Worm (Caenorhabditis elegans) whole organism, L4 larva: ENCODE measurements around the gene nfki-1.

Experiments used
- F37D6.2 ChIP-seq: sonication (generic microtip); optimal IDR thresholded peaks from 2 replicates; lab custom pipeline; 2016; ENCODE audit warnings: mild to moderate bottlenecking, missing genetic modification characterization, missing compliant biosample characterization
- R02D3.7 ChIP-seq: fragments of 150-350 bp; sonication (generic microtip); optimal IDR thresholded peaks from 3 replicates; lab custom pipeline; 2014; ENCODE audit warnings: missing biosample characterization, missing genetic modification characterization
- ceh-82 ChIP-seq: sonication (generic microtip); optimal IDR thresholded peaks from 2 replicates; lab custom pipeline; 2017; ENCODE audit warnings: missing biosample characterization, missing genetic modification characterization
- daf-12 ChIP-seq: fragments of 150-350 bp; optimal IDR thresholded peaks from 2 replicates; lab custom pipeline; 2014; ENCODE audit warnings: missing biosample characterization, missing genetic modification reagents, missing genetic modification characterization
- lin-13 ChIP-seq: fragments of 150-350 bp; optimal IDR thresholded peaks from 2 replicates; lab custom pipeline; 2014; ENCODE audit warnings: missing biosample characterization, missing genetic modification reagents, missing genetic modification characterization
- lir-3 ChIP-seq: sonication (generic microtip); optimal IDR thresholded peaks from 2 replicates; lab custom pipeline; 2016; ENCODE audit warnings: mild to moderate bottlenecking, missing genetic modification characterization, missing compliant biosample characterization
- mdl-1 ChIP-seq, 2 experiments: fragments of 150-350 bp in 1 of 2; sonication (generic microtip) in 1 of 2; optimal IDR thresholded peaks; 2 replicates each; lab custom pipeline; 2014 to 2017; ENCODE audit warnings: missing biosample characterization in 2 of 2, missing genetic modification characterization in 2 of 2
- nhr-76 ChIP-seq: fragments of 150-350 bp; optimal IDR thresholded peaks from 2 replicates; lab custom pipeline; 2014; ENCODE audit warnings: missing biosample characterization, missing genetic modification characterization
- nhr-77 ChIP-seq: fragments of 150-350 bp; optimal IDR thresholded peaks from 2 replicates; lab custom pipeline; 2014; ENCODE audit warnings: missing biosample characterization, missing genetic modification characterization
- skn-1 ChIP-seq: fragments of 150-350 bp; optimal IDR thresholded peaks from 2 replicates; lab custom pipeline; 2014; ENCODE audit warnings: missing biosample characterization, missing genetic modification characterization
- unc-130 ChIP-seq: sonication (generic microtip); optimal IDR thresholded peaks from 2 replicates; lab custom pipeline; 2016; ENCODE audit warnings: missing genetic modification reagents, missing genetic modification characterization, missing compliant biosample characterization
- ztf-11 ChIP-seq: fragments of 150-350 bp; optimal IDR thresholded peaks from 2 replicates; lab custom pipeline; 2014; ENCODE audit warnings: missing biosample characterization, missing genetic modification characterization

DNA sequence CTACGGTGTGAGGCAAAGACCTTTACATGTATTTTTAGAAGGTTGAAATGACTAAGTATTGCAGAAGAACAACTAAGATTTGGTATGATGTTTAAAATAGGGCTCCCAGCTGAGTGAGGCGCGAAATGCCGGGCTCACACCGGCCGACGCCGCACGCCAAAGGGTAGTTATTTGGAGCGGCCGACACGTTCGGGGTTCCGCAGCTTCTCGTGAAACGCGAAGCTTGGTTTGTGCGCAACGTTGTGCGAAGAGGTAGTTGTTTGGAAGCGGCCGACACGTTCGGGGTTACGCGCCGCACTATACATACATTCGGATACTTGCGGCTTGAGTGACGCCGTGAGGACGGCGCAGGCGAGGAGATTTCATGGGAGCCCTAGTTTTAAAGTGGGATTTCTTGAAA lies 33.2 kb downstream of the nfki-1 start:
- TF ChIP-seq lir-3 (tag; lab: Kevin White, UChicago), result no peak
- TF ChIP-seq mdl-1 (tag; optimal IDR thresholded peaks at IDR 0.05; lab: Kevin White, UChicago), result no peak
- no peak for TF ChIP-seq ceh-82 (tag; lab: Kevin White, UChicago)
- no peak for TF ChIP-seq lin-13 (GFP tag; lab: Kevin White, UChicago)
- no peak for TF ChIP-seq F37D6.2 (tag; lab: Kevin White, UChicago)
- TF ChIP-seq ztf-11, result no peak
- TF ChIP-seq R02D3.7 (tag; lab: Kevin White, UChicago), result no peak
- no peak for TF ChIP-seq nhr-76 (tag; lab: Kevin White, UChicago)
- no peak for TF ChIP-seq nhr-77 (tag; lab: Kevin White, UChicago)
- TF ChIP-seq unc-130 (GFP tag; lab: Kevin White, UChicago), result no peak
- no peak for TF ChIP-seq daf-12 (tag; lab: Kevin White, UChicago)
- no peak for TF ChIP-seq skn-1 (tag; lab: Kevin White, UChicago)
